Fruit fly (Drosophila melanogaster) whole organism, embryonic: Measurements from ENCODE around the gene CG15891.

ENCODE experiments used
- Ada2b ChIP-seq: fragments of 200-800 bp; sonication (Bioruptor generic); IDR thresholded peaks from 2 replicates; pipeline ENCODE4 v1.3.6; 2022; ENCODE audit warnings: missing biosample characterization, missing genetic modification characterization
- Atf-2 ChIP-seq: fragments of 200-800 bp; sonication (Bioruptor generic); optimal IDR thresholded peaks from 2 replicates; lab custom pipeline; 2016; ENCODE audit warnings: missing biosample characterization, missing genetic modification characterization
- Bdp1 ChIP-seq: fragments of 200-800 bp; sonication (Bioruptor generic); optimal IDR thresholded peaks from 3 replicates; lab custom pipeline; 2016; ENCODE audit warnings: missing biosample characterization, missing genetic modification characterization
- Bteb2 ChIP-seq: fragments of 200-800 bp; sonication (Bioruptor generic); optimal IDR thresholded peaks from 2 replicates; lab custom pipeline; 2016; ENCODE audit warnings: missing biosample characterization, missing genetic modification characterization
- CG1024 ChIP-seq: fragments of 200-800 bp; sonication (Bioruptor generic); IDR thresholded peaks from 2 replicates; pipeline ENCODE4 v1.3.6; 2022; ENCODE audit warnings: missing biosample characterization, missing genetic modification characterization
- CG10959 ChIP-seq: fragments of 200-800 bp; sonication (Bioruptor generic); IDR thresholded peaks from 2 replicates; pipeline ENCODE4 v1.3.6; 2022; ENCODE audit warnings: missing biosample characterization, missing genetic modification characterization
- CG11247 ChIP-seq: fragments of 200-800 bp; sonication (Bioruptor generic); IDR thresholded peaks from 2 replicates; pipeline ENCODE4 v1.3.6; 2022; ENCODE audit warnings: missing biosample characterization, missing genetic modification characterization
- CG11456 ChIP-seq: fragments of 200-800 bp; sonication (Bioruptor generic); IDR thresholded peaks from 3 replicates; pipeline ENCODE4 v1.3.6; 2022; ENCODE audit warnings: missing biosample characterization, missing genetic modification characterization
- CG11560 ChIP-seq: fragments of 200-800 bp; sonication (Bioruptor generic); IDR thresholded peaks from 3 replicates; pipeline ENCODE4 v1.3.6; 2022; ENCODE audit warnings: missing biosample characterization, missing genetic modification characterization
- CG12299 ChIP-seq: fragments of 200-800 bp; sonication (Bioruptor generic); optimal IDR thresholded peaks from 2 replicates; lab custom pipeline; 2018; ENCODE audit warnings: missing biosample characterization, mild to moderate bottlenecking, missing genetic modification characterization
- CG13775 ChIP-seq: fragments of 200-800 bp; sonication (Bioruptor generic); optimal IDR thresholded peaks from 3 replicates; lab custom pipeline; 2017; ENCODE audit warnings: missing biosample characterization, mild to moderate bottlenecking, missing genetic modification characterization
- CG15073 ChIP-seq: fragments of 200-800 bp; sonication (Bioruptor generic); optimal IDR thresholded peaks from 2 replicates; lab custom pipeline; 2016; ENCODE audit warnings: missing biosample characterization, missing genetic modification characterization
- CG18764 ChIP-seq: fragments of 200-800 bp; sonication (Bioruptor generic); optimal IDR thresholded peaks from 3 replicates; lab custom pipeline; 2016; ENCODE audit warnings: missing biosample characterization, missing genetic modification characterization
- CG2712 ChIP-seq: fragments of 200-800 bp; optimal IDR thresholded peaks from 3 replicates; lab custom pipeline; 2019; ENCODE audit warnings: missing biosample characterization, mild to moderate bottlenecking, missing genetic modification characterization, moderate library complexity
- CG31388 ChIP-seq: fragments of 200-800 bp; sonication (Bioruptor generic); optimal IDR thresholded peaks from 2 replicates; lab custom pipeline; 2016; ENCODE audit warnings: missing biosample characterization, missing genetic modification characterization
- CG3281 ChIP-seq: fragments of 200-800 bp; sonication (Bioruptor generic); optimal IDR thresholded peaks from 3 replicates; lab custom pipeline; 2017; ENCODE audit warnings: missing biosample characterization, mild to moderate bottlenecking, missing genetic modification characterization
- CG3407 ChIP-seq: fragments of 200-800 bp; sonication (Bioruptor generic); optimal IDR thresholded peaks from 2 replicates; lab custom pipeline; 2018; ENCODE audit warnings: missing biosample characterization, mild to moderate bottlenecking, missing genetic modification characterization
- CG4328 ChIP-seq: fragments of 200-800 bp; sonication (Bioruptor generic); optimal IDR thresholded peaks from 3 replicates; lab custom pipeline; 2017; ENCODE audit warnings: missing biosample characterization, missing genetic modification reagents, missing genetic modification characterization
- CG6272 ChIP-seq: fragments of 200-800 bp; sonication (Bioruptor generic); IDR thresholded peaks from 2 replicates; pipeline ENCODE4 v1.3.6; 2022; ENCODE audit warnings: missing biosample characterization, missing genetic modification characterization
- CG6765 ChIP-seq: fragments of 200-800 bp; sonication (Bioruptor generic); optimal IDR thresholded peaks from 3 replicates; lab custom pipeline; 2017; ENCODE audit warnings: missing biosample characterization, mild to moderate bottlenecking, missing genetic modification characterization
- CG7987 ChIP-seq: fragments of 200-800 bp; sonication (Bioruptor generic); optimal IDR thresholded peaks from 2 replicates; lab custom pipeline; 2018; ENCODE audit warnings: missing biosample characterization, mild to moderate bottlenecking, missing genetic modification characterization, moderate library complexity
- CG8281 ChIP-seq: fragments of 200-800 bp; sonication (Bioruptor generic); optimal IDR thresholded peaks from 2 replicates; lab custom pipeline; 2018; ENCODE audit warnings: missing biosample characterization, mild to moderate bottlenecking, missing genetic modification characterization, moderate library complexity
- CG8478 ChIP-seq: fragments of >200 bp; optimal IDR thresholded peaks from 2 replicates; lab custom pipeline; 2018
- CG8944 ChIP-seq: fragments of 200-800 bp; sonication (Bioruptor generic); optimal IDR thresholded peaks from 3 replicates; lab custom pipeline; 2016; ENCODE audit warnings: missing biosample characterization, missing genetic modification characterization
- Ets65A ChIP-seq: fragments of 200-800 bp; sonication (Bioruptor generic); peaks from one replicate; lab custom pipeline; 2016; ENCODE audit warnings: missing biosample characterization, missing genetic modification characterization
- Hey ChIP-seq: fragments of 200-800 bp; sonication (Bioruptor generic); optimal IDR thresholded peaks from 3 replicates; lab custom pipeline; 2018; ENCODE audit warnings: missing biosample characterization, mild to moderate bottlenecking, missing genetic modification characterization
- Hsf ChIP-seq: fragments of 200-800 bp; sonication (Bioruptor generic); optimal IDR thresholded peaks from 3 replicates; lab custom pipeline; 2016; ENCODE audit warnings: missing biosample characterization, missing genetic modification characterization
- Mad ChIP-seq: fragments of 200-800 bp; sonication (Bioruptor generic); optimal IDR thresholded peaks from 2 replicates; lab custom pipeline; 2016; ENCODE audit warnings: missing biosample characterization, missing genetic modification characterization
- Meics ChIP-seq: fragments of 200-800 bp; sonication (Bioruptor generic); optimal IDR thresholded peaks from 2 replicates; lab custom pipeline; 2017; ENCODE audit warnings: missing biosample characterization, mild to moderate bottlenecking, missing genetic modification characterization
- NC2β ChIP-seq: fragments of 200-800 bp; sonication (Bioruptor generic); optimal IDR thresholded peaks from 2 replicates; lab custom pipeline; 2016; ENCODE audit warnings: missing biosample characterization, missing genetic modification characterization
- NfI ChIP-seq: fragments of 200-800 bp; sonication (Bioruptor generic); optimal IDR thresholded peaks from 3 replicates; lab custom pipeline; 2018; ENCODE audit warnings: missing biosample characterization, mild to moderate bottlenecking, missing genetic modification characterization, moderate library complexity
- Ravus ChIP-seq: fragments of 200-800 bp; sonication (Bioruptor generic); IDR thresholded peaks from 2 replicates; pipeline ENCODE4 v1.3.6; 2022; ENCODE audit warnings: missing biosample characterization, missing genetic modification characterization
- Sox100B ChIP-seq: fragments of 200-800 bp; sonication (Bioruptor generic); optimal IDR thresholded peaks from 3 replicates; lab custom pipeline; 2018; ENCODE audit warnings: missing biosample characterization, mild to moderate bottlenecking, missing genetic modification characterization
- br ChIP-seq: fragments of >200 bp; optimal IDR thresholded peaks from 2 replicates; lab custom pipeline; 2017
- chinmo ChIP-seq: fragments of 200-800 bp; sonication (Bioruptor generic); IDR thresholded peaks from 4 replicates; pipeline ENCODE4 v1.3.6; 2022; ENCODE audit warnings: missing biosample characterization, missing genetic modification characterization; ENCODE audit not compliant: partially characterized antibody
- en ChIP-seq: fragments of 200-800 bp; sonication (Bioruptor generic); optimal IDR thresholded peaks from 2 replicates; lab custom pipeline; 2016; ENCODE audit warnings: missing biosample characterization, missing genetic modification characterization
- fd64A ChIP-seq: fragments of 200-800 bp; sonication (Bioruptor generic); optimal IDR thresholded peaks from 3 replicates; lab custom pipeline; 2018; ENCODE audit warnings: missing biosample characterization, mild to moderate bottlenecking, missing genetic modification characterization
- gce ChIP-seq: fragments of 200-800 bp; sonication (Bioruptor generic); IDR thresholded peaks from 3 replicates; pipeline ENCODE4 v1.3.6; 2022; ENCODE audit warnings: missing biosample characterization, missing genetic modification characterization
- hbn ChIP-seq: fragments of 200-800 bp; sonication (Bioruptor generic); IDR thresholded peaks from 2 replicates; pipeline ENCODE4 v1.3.6; 2022; ENCODE audit warnings: missing biosample characterization, missing genetic modification characterization; ENCODE audit not compliant: partially characterized antibody
- hth ChIP-seq: fragments of >200 bp; optimal IDR thresholded peaks from 2 replicates; lab custom pipeline; 2017; ENCODE audit warnings: inconsistent platforms
- kay ChIP-seq: fragments of 200-800 bp; sonication (Bioruptor generic); optimal IDR thresholded peaks from 2 replicates; lab custom pipeline; 2016; ENCODE audit warnings: missing biosample characterization, missing genetic modification characterization
- klu ChIP-seq: fragments of 200-800 bp; sonication (Bioruptor generic); IDR thresholded peaks from 2 replicates; pipeline ENCODE4 v1.3.6; 2022; ENCODE audit warnings: missing biosample characterization, missing genetic modification characterization
- lola ChIP-seq, 3 experiments: fragments of >200 bp in 2 of 3; fragments of 200-800 bp in 1 of 3; sonication (Bioruptor generic) in 1 of 3; optimal IDR thresholded peaks; 2 replicates each; lab custom pipeline; 2017 to 2019; ENCODE audit warnings: missing biosample characterization in 3 of 3, missing genetic modification characterization in 3 of 3, mild to moderate bottlenecking in 1 of 3, moderate library complexity in 1 of 3
- mam ChIP-seq: fragments of 200-800 bp; sonication (Bioruptor generic); optimal IDR thresholded peaks from 3 replicates; lab custom pipeline; 2016; ENCODE audit warnings: missing biosample characterization, missing genetic modification characterization
- mld ChIP-seq: fragments of 200-800 bp; sonication (Bioruptor generic); IDR thresholded peaks from 3 replicates; pipeline ENCODE4 v1.3.6; 2022; ENCODE audit warnings: missing biosample characterization, missing genetic modification characterization; ENCODE audit not compliant: partially characterized antibody
- nerfin-2 ChIP-seq: fragments of 200-800 bp; sonication (Bioruptor generic); IDR thresholded peaks from 2 replicates; pipeline ENCODE4 v1.3.6; 2022; ENCODE audit warnings: missing biosample characterization, missing genetic modification characterization; ENCODE audit not compliant: partially characterized antibody
- pb ChIP-seq: fragments of 200-800 bp; sonication (Bioruptor generic); optimal IDR thresholded peaks from 3 replicates; lab custom pipeline; 2016; ENCODE audit warnings: missing biosample characterization, missing genetic modification characterization
- pita ChIP-seq: fragments of 200-800 bp; sonication (Bioruptor generic); optimal IDR thresholded peaks from 2 replicates; lab custom pipeline; 2017; ENCODE audit warnings: missing biosample characterization, mild to moderate bottlenecking, missing genetic modification characterization
- repo ChIP-seq: fragments of 200-800 bp; sonication (Bioruptor generic); optimal IDR thresholded peaks from 2 replicates; lab custom pipeline; 2016; ENCODE audit warnings: missing biosample characterization, missing genetic modification characterization
- ro ChIP-seq: fragments of 200-800 bp; sonication (Bioruptor generic); IDR thresholded peaks from 2 replicates; pipeline ENCODE4 v1.3.6; 2022; ENCODE audit warnings: missing biosample characterization, missing genetic modification characterization
- sens-2 ChIP-seq: fragments of 200-800 bp; sonication (Bioruptor generic); IDR thresholded peaks from 2 replicates; pipeline ENCODE4 v1.3.6; 2022; ENCODE audit warnings: missing biosample characterization, missing genetic modification characterization
- usp ChIP-seq: fragments of >200 bp; optimal IDR thresholded peaks from 2 replicates; lab custom pipeline; 2017; ENCODE audit warnings: missing biosample characterization, missing genetic modification characterization
- zfh1 ChIP-seq: fragments of 200-800 bp; sonication (Bioruptor generic); IDR thresholded peaks from 3 replicates; pipeline ENCODE4 v1.3.6; 2022; ENCODE audit warnings: missing biosample characterization, missing genetic modification characterization

Gene CG15891

DNA sequence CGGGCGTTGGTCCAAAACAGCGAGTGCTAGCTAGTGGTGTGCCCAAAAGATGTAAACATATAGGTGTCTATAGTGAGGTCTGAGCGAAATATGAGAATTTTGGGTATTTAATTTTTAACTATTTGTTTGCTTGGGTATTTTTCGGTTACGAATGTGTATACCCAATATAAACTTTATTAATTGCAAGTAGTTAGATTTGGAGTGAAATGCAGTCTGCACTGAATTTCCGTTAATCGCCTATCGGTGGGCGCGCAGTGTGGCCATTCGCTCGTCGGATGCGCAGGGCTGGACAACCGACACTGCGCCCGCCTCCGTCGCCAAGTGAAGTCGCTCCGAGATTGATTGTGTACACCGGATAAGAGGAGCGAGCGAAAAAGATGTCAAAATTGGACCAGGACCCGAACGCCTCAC is at the start of gene CG15891, which contains the start of gene CG3815:
CG15891 (minus strand) TSS at position 217 of the 411 bp plus-strand sequence.
CG3815 (plus strand) TSS at position 261 of the 411 bp plus-strand sequence.
- TF ChIP-seq kay (GFP tag; lab: Kevin White, UChicago) (no peak), CG6272 (GFP tag; lab: Robert Waterston, UW) (peak; percentile 42; the same call in 1 of the 2 replicates), Bteb2 (GFP tag; lab: Kevin White, UChicago) (peak; percentile 19), ro (GFP tag; lab: Robert Waterston, UW) (no peak), Ravus (GFP tag; lab: Robert Waterston, UW) (no peak), Mad (GFP tag; lab: Kevin White, UChicago) (peak; percentile 12), zfh1 (GFP tag; lab: Robert Waterston, UW) (peak; percentile 32; the same call in 1 of the 3 replicates), mld (GFP tag; lab: Robert Waterston, UW) (no peak), br (lab: Kevin White, UChicago) (no peak), CG2712 (tag; lab: Kevin White, UChicago) (peak; percentile 67), CG10959 (GFP tag; lab: Robert Waterston, UW) (no peak), CG8281 (tag; lab: Kevin White, UChicago) (no peak), nerfin-2 (GFP tag; lab: Robert Waterston, UW) (peak; percentile 54), Sox100B (GFP tag; lab: Kevin White, UChicago) (no peak), hth (lab: Kevin White, UChicago) (no peak), Hsf (GFP tag; lab: Kevin White, UChicago) (peak; percentile 47), Atf-2 (no peak), lola (GFP tag; optimal IDR thresholded peaks at IDR 0.05; lab: Kevin White, UChicago) (peak in 1 of 3 experiments; percentile 56), CG1024 (GFP tag; lab: Robert Waterston, UW) (no peak), CG8478 (lab: Kevin White, UChicago) (no peak), NC2β (GFP tag; lab: Kevin White, UChicago) (no peak), CG18764 (GFP tag; lab: Kevin White, UChicago) (no peak), sens-2 (GFP tag; lab: Robert Waterston, UW) (no peak), CG3407 (GFP tag; lab: Kevin White, UChicago) (no peak), en (no peak), Ets65A (peak; percentile 94), CG7987 (GFP tag; lab: Kevin White, UChicago) (no peak), gce (GFP tag; lab: Robert Waterston, UW) (no peak), pb (GFP tag; lab: Kevin White, UChicago) (peak; percentile 9), mam (GFP tag; lab: Kevin White, UChicago) (peak; percentile 60), CG15073 (GFP tag; lab: Kevin White, UChicago) (no peak), CG11560 (tag; lab: Robert Waterston, UW) (no peak), NfI (peak; percentile 61), CG12299 (tag; lab: Kevin White, UChicago) (peak; percentile 23), CG11247 (GFP tag; lab: Robert Waterston, UW) (no peak), CG6765 (GFP tag; lab: Kevin White, UChicago) (no peak), pita (GFP tag; lab: Kevin White, UChicago) (no peak), CG3281 (peak; percentile 68), Meics (GFP tag; lab: Kevin White, UChicago) (no peak), CG11456 (GFP tag; lab: Robert Waterston, UW) (peak; percentile 39; the same call in 1 of the 3 replicates), chinmo (GFP tag; lab: Robert Waterston, UW) (0 out of 4 replicates have a peak, but pooled peaks have one; percentile 34), klu (GFP tag; lab: Robert Waterston, UW) (0 out of 2 replicates have a peak, but pooled peaks have one; percentile 40), Bdp1 (GFP tag; lab: Kevin White, UChicago) (peak; percentile 18), fd64A (GFP tag; lab: Kevin White, UChicago) (no peak), Ada2b (GFP tag; lab: Robert Waterston, UW) (peak; percentile 25; the same call in 1 of the 2 replicates), CG8944 (GFP tag; lab: Kevin White, UChicago) (peak; percentile 23), CG31388 (GFP tag; lab: Kevin White, UChicago) (no peak), usp (GFP tag; lab: Kevin White, UChicago) (no peak), Hey (no peak), CG4328 (no peak), CG13775 (GFP tag; lab: Kevin White, UChicago) (peak; percentile 67), repo (GFP tag; lab: Kevin White, UChicago) (peak; percentile 4), hbn (GFP tag; lab: Robert Waterston, UW) (no peak; the same call in 1 of the 2 replicates)
